Fruit fly (Drosophila melanogaster): ENCODE results near the gene S6k.

Gene S6k

dm6 chr3L:5809642-5810279 lies 970 bp downstream of the S6k start (continued):
- TF ChIP-seq CG16813 (GFP tag; IDR thresholded peaks at IDR 0.05; ENCODE audit: partially characterized antibody) (no peak), Aef1 (GFP tag; IDR thresholded peaks at IDR 0.05) (peak; percentile 92), ind (GFP tag; optimal IDR thresholded peaks at IDR 0.05) (no peak), mam (GFP tag; optimal IDR thresholded peaks at IDR 0.05) (no peak), gce (GFP tag; IDR thresholded peaks at IDR 0.05) (no peak), CG18599 (GFP tag; optimal IDR thresholded peaks at IDR 0.05) (peak; percentile 24), CG4820 (GFP tag; optimal IDR thresholded peaks at IDR 0.05) (no peak), cwo (GFP tag; optimal IDR thresholded peaks at IDR 0.05) (peak; percentile 22), CG6689 (GFP tag; IDR thresholded peaks at IDR 0.05) (no peak), Ada2b (GFP tag; IDR thresholded peaks at IDR 0.05) (no peak), emc (GFP tag; optimal IDR thresholded peaks at IDR 0.05) (no peak), lbe (GFP tag; optimal IDR thresholded peaks at IDR 0.05) (no peak), CG4404 (GFP tag; IDR thresholded peaks at IDR 0.05) (no peak), Nf-YC (tag; optimal IDR thresholded peaks at IDR 0.05) (peak; percentile 80), sug (tag; optimal IDR thresholded peaks at IDR 0.05) (peak; percentile 96), CG8290 (GFP tag; optimal IDR thresholded peaks at IDR 0.05) (no peak), CG8290 (tag; optimal IDR thresholded peaks at IDR 0.05) (peak in 1 of 2 experiments; percentile 5), stc (GFP tag; IDR thresholded peaks at IDR 0.05) (no peak), nom (GFP tag; optimal IDR thresholded peaks at IDR 0.05) (no peak), CG14860 (GFP tag; IDR thresholded peaks at IDR 0.05; ENCODE audit: partially characterized antibody) (no peak), CHES-1-like (GFP tag; optimal IDR thresholded peaks at IDR 0.05) (no peak), CG2678 (tag; optimal IDR thresholded peaks at IDR 0.05) (no peak), sd (tag; optimal IDR thresholded peaks at IDR 0.05) (peak; percentile 59), HmgZ (tag; optimal IDR thresholded peaks at IDR 0.05) (peak; percentile 29), CG6791 (GFP tag; IDR thresholded peaks at IDR 0.05; ENCODE audit: partially characterized antibody) (no peak), salm (tag; optimal IDR thresholded peaks at IDR 0.05) (no peak), mirr (GFP tag; optimal IDR thresholded peaks at IDR 0.05) (peak; percentile 71), BEAF-32 (GFP tag; optimal IDR thresholded peaks at IDR 0.05) (no peak), prd (optimal IDR thresholded peaks at IDR 0.05) (no peak), prd (GFP tag; IDR thresholded peaks at IDR 0.05) (no peak), CG30403 (GFP tag; optimal IDR thresholded peaks at IDR 0.05) (no peak), crp (GFP tag; optimal IDR thresholded peaks at IDR 0.05) (peak in 1 of 2 experiments; percentile 37), CG8281 (tag; optimal IDR thresholded peaks at IDR 0.05) (no peak), CG8765 (GFP tag; IDR thresholded peaks at IDR 0.05) (no peak; the same call in 1 of the 2 replicates), CG12155 (GFP tag; optimal IDR thresholded peaks at IDR 0.05) (no peak), Hmx (GFP tag; optimal IDR thresholded peaks at IDR 0.05) (no peak), crol (GFP tag; IDR thresholded peaks at IDR 0.05) (peak; percentile 93), gem (tag; optimal IDR thresholded peaks at IDR 0.05) (no peak), CG2875 (GFP tag; optimal IDR thresholded peaks at IDR 0.05) (no peak), CG15479 (GFP tag; optimal IDR thresholded peaks at IDR 0.05) (peak; percentile 91), HLH3B (GFP tag; IDR thresholded peaks at IDR 0.05) (no peak), jigr1 (GFP tag; IDR thresholded peaks at IDR 0.05) (no peak), sens (GFP tag) (peak; percentile 29), row (GFP tag; IDR thresholded peaks at IDR 0.05) (no peak; the same call in 2 of the 3 replicates), Ptx1 (GFP tag; IDR thresholded peaks at IDR 0.05) (no peak), trem (tag; optimal IDR thresholded peaks at IDR 0.05) (no peak), peb (GFP tag; IDR thresholded peaks at IDR 0.05) (no peak), Trl (optimal IDR thresholded peaks at IDR 0.05) (no peak), Trl (GFP tag; optimal IDR thresholded peaks at IDR 0.05) (no peak), CG13624 (GFP tag; optimal IDR thresholded peaks at IDR 0.05) (peak; percentile 57), shn (GFP tag; optimal IDR thresholded peaks at IDR 0.05) (peak; percentile 22), her (GFP tag; optimal IDR thresholded peaks at IDR 0.05) (no peak)

Data from whole organism, embryonic.